Fruit fly (Drosophila melanogaster) whole organism, embryonic: Measurements from ENCODE around the gene Uba4.

Experiments used
- CG11695 ChIP-seq: fragments of 200-800 bp; sonication (Bioruptor generic); IDR thresholded peaks from 3 replicates; pipeline ENCODE4 v1.3.6; 2022; ENCODE audit warnings: missing biosample characterization, missing genetic modification characterization
- CG12071 ChIP-seq: fragments of 200-800 bp; sonication (Bioruptor generic); optimal IDR thresholded peaks from 3 replicates; lab custom pipeline; 2018; ENCODE audit warnings: missing biosample characterization, mild to moderate bottlenecking, missing genetic modification characterization
- CG12104 ChIP-seq: fragments of 200-800 bp; sonication (Bioruptor generic); optimal IDR thresholded peaks from 3 replicates; lab custom pipeline; 2016; ENCODE audit warnings: missing biosample characterization, missing genetic modification characterization
- CG12155 ChIP-seq: fragments of 200-800 bp; sonication (Bioruptor generic); optimal IDR thresholded peaks from 3 replicates; lab custom pipeline; 2016; ENCODE audit warnings: missing biosample characterization, missing genetic modification characterization
- CG12391 ChIP-seq: fragments of 200-800 bp; sonication (Bioruptor generic); optimal IDR thresholded peaks from 3 replicates; lab custom pipeline; 2018; ENCODE audit warnings: missing biosample characterization, mild to moderate bottlenecking, missing genetic modification characterization, moderate library complexity
- CG14050 ChIP-seq: fragments of 200-800 bp; sonication (Bioruptor generic); IDR thresholded peaks from 3 replicates; pipeline ENCODE4 v1.3.6; 2022; ENCODE audit warnings: missing biosample characterization, missing genetic modification characterization
- CG14965 ChIP-seq: fragments of 200-800 bp; sonication (Bioruptor generic); optimal IDR thresholded peaks from 2 replicates; lab custom pipeline; 2016; ENCODE audit warnings: missing biosample characterization, missing genetic modification characterization, borderline replicate concordance
- CG15269 ChIP-seq: fragments of 200-800 bp; sonication (Bioruptor generic); optimal IDR thresholded peaks from 2 replicates; lab custom pipeline; 2018; ENCODE audit warnings: missing biosample characterization, mild to moderate bottlenecking, missing genetic modification characterization, moderate library complexity
- CG17186 ChIP-seq: fragments of 200-800 bp; sonication (Bioruptor generic); optimal IDR thresholded peaks from 3 replicates; lab custom pipeline; 2017; ENCODE audit warnings: missing biosample characterization, missing genetic modification reagents, missing genetic modification characterization
- CG18619 ChIP-seq: fragments of 200-800 bp; sonication (Bioruptor generic); optimal IDR thresholded peaks from 3 replicates; lab custom pipeline; 2017; ENCODE audit warnings: missing biosample characterization, mild to moderate bottlenecking, missing genetic modification characterization
- CG2129 ChIP-seq: fragments of 200-800 bp; sonication (Bioruptor generic); IDR thresholded peaks from 2 replicates; pipeline ENCODE4 v1.3.6; 2022; ENCODE audit warnings: missing biosample characterization, missing genetic modification characterization; ENCODE audit not compliant: partially characterized antibody
- CG2202 ChIP-seq: fragments of 200-800 bp; sonication (Bioruptor generic); optimal IDR thresholded peaks from 2 replicates; lab custom pipeline; 2018; ENCODE audit warnings: missing biosample characterization, mild to moderate bottlenecking, missing genetic modification characterization
- CG31224 ChIP-seq: fragments of 200-800 bp; sonication (Bioruptor generic); IDR thresholded peaks from 2 replicates; pipeline ENCODE4 v1.3.6; 2022; ENCODE audit warnings: missing biosample characterization, missing genetic modification characterization
- CG3163 ChIP-seq: fragments of 200-800 bp; sonication (Bioruptor generic); optimal IDR thresholded peaks from 3 replicates; lab custom pipeline; 2016; ENCODE audit warnings: missing biosample characterization, missing genetic modification characterization
- CG3407 ChIP-seq: fragments of 200-800 bp; sonication (Bioruptor generic); optimal IDR thresholded peaks from 2 replicates; lab custom pipeline; 2018; ENCODE audit warnings: missing biosample characterization, mild to moderate bottlenecking, missing genetic modification characterization
- CG4707 ChIP-seq: fragments of 200-800 bp; sonication (Bioruptor generic); optimal IDR thresholded peaks from 2 replicates; lab custom pipeline; 2018; ENCODE audit warnings: missing biosample characterization, mild to moderate bottlenecking, missing genetic modification characterization, moderate library complexity
- CG4854 ChIP-seq: fragments of 200-800 bp; sonication (Bioruptor generic); optimal IDR thresholded peaks from 2 replicates; lab custom pipeline; 2016; ENCODE audit warnings: missing biosample characterization, missing genetic modification characterization, inconsistent platforms
- CG6254 ChIP-seq: fragments of 200-800 bp; sonication (Bioruptor generic); optimal IDR thresholded peaks from 3 replicates; lab custom pipeline; 2017; ENCODE audit warnings: mild to moderate bottlenecking, missing biosample characterization, missing genetic modification reagents, missing genetic modification characterization
- CG6813 ChIP-seq: fragments of 200-800 bp; sonication (Bioruptor generic); optimal IDR thresholded peaks from 2 replicates; lab custom pipeline; 2017; ENCODE audit warnings: missing biosample characterization, missing genetic modification characterization, mild to moderate bottlenecking, moderate library complexity, missing genetic modification reagents
- CG7928 ChIP-seq: fragments of 200-800 bp; sonication (Bioruptor generic); optimal IDR thresholded peaks from 2 replicates; lab custom pipeline; 2017; ENCODE audit warnings: missing biosample characterization, mild to moderate bottlenecking, missing genetic modification characterization
- CG9215 ChIP-seq: fragments of 200-800 bp; sonication (Bioruptor generic); IDR thresholded peaks from 2 replicates; pipeline ENCODE4 v1.3.6; 2022; ENCODE audit warnings: missing biosample characterization, missing genetic modification characterization
- D ChIP-seq, 2 experiments: fragments of 200-800 bp in 1 of 2; fragments of >200 bp in 1 of 2; sonication (Bioruptor generic) in 1 of 2; optimal IDR thresholded peaks; 2 replicates in 1 of 2; 3 replicates in 1 of 2; lab custom pipeline; 2017; ENCODE audit warnings: mild to moderate bottlenecking in 1 of 2, missing biosample characterization in 1 of 2, missing genetic modification characterization in 1 of 2, missing genetic modification reagents in 1 of 2
- D19A ChIP-seq: fragments of 200-800 bp; optimal IDR thresholded peaks from 3 replicates; lab custom pipeline; 2019; ENCODE audit warnings: missing biosample characterization, mild to moderate bottlenecking, missing genetic modification characterization, moderate library complexity
- ERR ChIP-seq: fragments of 200-800 bp; sonication (Bioruptor generic); optimal IDR thresholded peaks from 2 replicates; lab custom pipeline; 2016; ENCODE audit warnings: missing biosample characterization, missing genetic modification characterization
- Gug ChIP-seq: fragments of 200-800 bp; sonication (Bioruptor generic); IDR thresholded peaks from 4 replicates; pipeline ENCODE4 v1.3.6; 2022; ENCODE audit warnings: missing biosample characterization, missing genetic modification characterization
- Hey ChIP-seq: fragments of 200-800 bp; sonication (Bioruptor generic); optimal IDR thresholded peaks from 3 replicates; lab custom pipeline; 2018; ENCODE audit warnings: missing biosample characterization, mild to moderate bottlenecking, missing genetic modification characterization
- Lhr ChIP-seq: fragments of 200-800 bp; sonication (Bioruptor generic); optimal IDR thresholded peaks from 3 replicates; lab custom pipeline; 2017; ENCODE audit warnings: mild to moderate bottlenecking, missing biosample characterization, missing genetic modification reagents, missing genetic modification characterization
- Stat92E ChIP-seq, 3 experiments: fragments of >200 bp in 2 of 3; fragments of 200-800 bp in 1 of 3; sonication (Bioruptor generic) in 1 of 3; optimal IDR thresholded peaks; 2 replicates each; lab custom pipeline; 2017 to 2019; ENCODE audit warnings: missing biosample characterization in 3 of 3, missing genetic modification characterization in 3 of 3, mild to moderate bottlenecking in 1 of 3, moderate library complexity in 1 of 3
- ac ChIP-seq: fragments of 200-800 bp; sonication (Bioruptor generic); optimal IDR thresholded peaks from 3 replicates; lab custom pipeline; 2017; ENCODE audit warnings: missing biosample characterization, mild to moderate bottlenecking, missing genetic modification characterization
- bab2 ChIP-seq: fragments of 200-800 bp; sonication (Bioruptor generic); optimal IDR thresholded peaks from 2 replicates; lab custom pipeline; 2016; ENCODE audit warnings: missing biosample characterization, missing genetic modification characterization
- bsh ChIP-seq, 2 experiments: fragments of 200-800 bp; sonication (Bioruptor generic); optimal IDR thresholded peaks; 2 replicates each; lab custom pipeline; 2017 to 2018; ENCODE audit warnings: mild to moderate bottlenecking in 2 of 2, missing biosample characterization in 2 of 2, missing genetic modification characterization in 2 of 2, moderate library complexity in 1 of 2
- cwo ChIP-seq: fragments of 200-800 bp; sonication (Bioruptor generic); optimal IDR thresholded peaks from 3 replicates; lab custom pipeline; 2017; ENCODE audit warnings: missing biosample characterization, missing genetic modification characterization, mild to moderate bottlenecking, moderate library complexity, missing genetic modification reagents
- da ChIP-seq: fragments of 200-800 bp; sonication (Bioruptor generic); optimal IDR thresholded peaks from 2 replicates; lab custom pipeline; 2016; ENCODE audit warnings: missing biosample characterization, missing genetic modification characterization
- ems ChIP-seq: fragments of 200-800 bp; sonication (Bioruptor generic); optimal IDR thresholded peaks from 3 replicates; lab custom pipeline; 2016; ENCODE audit warnings: missing biosample characterization, missing genetic modification characterization
- eyg ChIP-seq: fragments of 200-800 bp; sonication (Bioruptor generic); optimal IDR thresholded peaks from 3 replicates; lab custom pipeline; 2016; ENCODE audit warnings: missing biosample characterization, missing genetic modification characterization
- fd3F ChIP-seq: fragments of 200-800 bp; sonication (Bioruptor generic); optimal IDR thresholded peaks from 2 replicates; lab custom pipeline; 2018; ENCODE audit warnings: missing biosample characterization, mild to moderate bottlenecking, missing genetic modification characterization, moderate library complexity
- fd96Cb ChIP-seq: fragments of 200-800 bp; sonication (Bioruptor generic); optimal IDR thresholded peaks from 2 replicates; lab custom pipeline; 2018; ENCODE audit warnings: missing biosample characterization, mild to moderate bottlenecking, missing genetic modification characterization, moderate library complexity
- fru ChIP-seq: fragments of >200 bp; optimal IDR thresholded peaks from 2 replicates; lab custom pipeline; 2017
- gsb ChIP-seq: fragments of 200-800 bp; sonication (Bioruptor generic); IDR thresholded peaks from 2 replicates; pipeline ENCODE4 v1.3.6; 2022; ENCODE audit warnings: missing biosample characterization, missing genetic modification characterization
- kni ChIP-seq: fragments of 200-800 bp; sonication (Bioruptor generic); optimal IDR thresholded peaks from 3 replicates; lab custom pipeline; 2017; ENCODE audit warnings: mild to moderate bottlenecking, missing biosample characterization, missing genetic modification reagents, missing genetic modification characterization
- nom ChIP-seq: fragments of 200-800 bp; sonication (Bioruptor generic); optimal IDR thresholded peaks from 2 replicates; lab custom pipeline; 2017; ENCODE audit warnings: missing biosample characterization, missing genetic modification characterization, mild to moderate bottlenecking, moderate library complexity, missing genetic modification reagents
- onecut ChIP-seq: fragments of 200-800 bp; sonication (Bioruptor generic); IDR thresholded peaks from 2 replicates; pipeline ENCODE4 v1.3.6; 2022; ENCODE audit warnings: missing biosample characterization, missing genetic modification characterization
- otp ChIP-seq: fragments of 200-800 bp; sonication (Bioruptor generic); IDR thresholded peaks from 3 replicates; pipeline ENCODE4, ENCODE4 v1.3.6; 2022; ENCODE audit warnings: missing biosample characterization, missing genetic modification characterization
- scrt ChIP-seq: fragments of 200-800 bp; sonication (Bioruptor generic); optimal IDR thresholded peaks from 2 replicates; lab custom pipeline; 2018; ENCODE audit warnings: missing biosample characterization, mild to moderate bottlenecking, missing genetic modification characterization, moderate library complexity
- twi ChIP-seq: fragments of 200-800 bp; optimal IDR thresholded peaks from 2 replicates; lab custom pipeline; 2019; ENCODE audit warnings: missing biosample characterization, mild to moderate bottlenecking, missing genetic modification characterization, moderate library complexity
- unpg ChIP-seq: fragments of 200-800 bp; sonication (Bioruptor generic); optimal IDR thresholded peaks from 3 replicates; lab custom pipeline; 2018; ENCODE audit warnings: missing biosample characterization, mild to moderate bottlenecking, missing genetic modification characterization, moderate library complexity
- usp ChIP-seq: fragments of >200 bp; optimal IDR thresholded peaks from 2 replicates; lab custom pipeline; 2017; ENCODE audit warnings: missing biosample characterization, missing genetic modification characterization
- wdn ChIP-seq: fragments of 200-800 bp; sonication (Bioruptor generic); IDR thresholded peaks from 2 replicates; pipeline ENCODE4 v1.3.6; 2022; ENCODE audit warnings: missing biosample characterization, missing genetic modification characterization

Uba4 gene

DNA sequence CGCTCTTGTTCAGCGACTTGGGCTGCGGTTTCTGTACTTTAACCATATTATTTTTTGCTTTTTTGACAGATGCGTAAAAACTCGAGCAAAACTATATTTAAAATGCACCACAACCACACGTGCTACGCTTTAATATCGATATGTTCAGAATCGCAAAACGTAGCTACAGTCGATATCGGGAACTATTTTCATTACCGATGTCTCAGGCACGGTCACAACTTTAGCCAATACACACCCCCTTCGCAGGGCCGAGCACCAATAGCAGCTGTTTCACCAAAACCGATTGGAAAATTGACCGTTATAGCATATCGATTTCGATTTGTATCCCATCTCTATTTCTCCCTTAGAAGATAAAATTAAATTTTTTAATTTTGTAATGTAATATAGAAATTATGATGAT, 5.5 kb upstream of the Uba4 start, which contains the start of gene CG13096 (continued):
- TF ChIP-seq CG7928 (GFP tag; lab: Kevin White, UChicago) = peak; percentile 81
- TF ChIP-seq CG17186 (GFP tag; lab: Kevin White, UChicago) = peak; percentile 72
- no peak for TF ChIP-seq usp (GFP tag; lab: Kevin White, UChicago)
- TF ChIP-seq CG9215 (GFP tag; lab: Robert Waterston, UW) = no peak
- peak; percentile 44 for TF ChIP-seq CG12391
- no peak for TF ChIP-seq unpg (GFP tag; lab: Kevin White, UChicago)
- peak in 1 of 3 experiments; percentile 44 for TF ChIP-seq Stat92E (GFP tag; optimal IDR thresholded peaks at IDR 0.05; lab: Kevin White, UChicago)
- no peak for TF ChIP-seq D19A (tag; lab: Kevin White, UChicago)
- no peak for TF ChIP-seq ac (GFP tag; lab: Kevin White, UChicago)
- TF ChIP-seq CG11695 (GFP tag; lab: Robert Waterston, UW) = no peak
- peak; percentile 21 for TF ChIP-seq CG12155 (GFP tag; lab: Kevin White, UChicago)
- TF ChIP-seq gsb (GFP tag; lab: Robert Waterston, UW) = no peak
- no peak for TF ChIP-seq fd96Cb (tag; lab: Kevin White, UChicago)
- no peak for TF ChIP-seq nom (GFP tag; lab: Kevin White, UChicago)
- TF ChIP-seq CG18619 (GFP tag; lab: Kevin White, UChicago) = no peak
- no peak for TF ChIP-seq CG14050 (GFP tag; lab: Robert Waterston, UW)
- TF ChIP-seq CG6813 (GFP tag; lab: Kevin White, UChicago) = no peak
- TF ChIP-seq CG2129 (GFP tag; lab: Robert Waterston, UW) = peak; percentile 95

DNA sequence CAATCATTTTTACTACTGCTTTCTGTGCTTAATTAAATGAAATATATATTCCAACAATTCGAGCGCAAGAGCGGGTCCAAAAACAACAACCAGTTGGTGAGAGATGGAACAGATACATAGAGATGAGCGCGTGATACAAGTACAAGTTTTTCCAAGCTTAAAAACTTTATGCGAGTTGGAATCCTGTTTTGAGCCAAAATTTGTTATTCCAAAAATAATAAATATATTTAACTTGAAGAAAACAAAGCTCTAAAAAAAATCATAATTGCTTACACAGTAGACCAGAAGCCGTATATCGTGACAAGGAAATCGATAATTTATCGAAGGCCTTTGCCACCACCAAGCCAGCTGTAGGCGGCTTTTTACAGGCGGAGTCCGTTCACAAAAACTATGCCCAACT, 2.5 kb upstream of the Uba4 start, which contains the start of the genes CG13097 and PIG-U:
CG13097 (minus strand) TSS at position 121 of the 400 bp plus-strand sequence.
PIG-U (plus strand) TSS at position 349 of the 400 bp plus-strand sequence.
- TF ChIP-seq da (peak; percentile 39), Lhr (peak; percentile 62), bab2 (GFP tag; lab: Kevin White, UChicago) (peak; percentile 84), cwo (GFP tag; lab: Kevin White, UChicago) (peak; percentile 70), twi (tag; lab: Kevin White, UChicago) (peak; percentile 58), ERR (peak; percentile 61), otp (GFP tag; lab: Robert Waterston, UW) (0 out of 3 replicates have a peak, but pooled peaks have one; percentile 57), CG12071 (GFP tag; lab: Kevin White, UChicago) (no peak), kni (no peak), wdn (peak; percentile 78; the same call in 1 of the 2 replicates), CG17186 (GFP tag; lab: Kevin White, UChicago) (peak; percentile 26), Gug (peak; percentile 85), CG4707 (GFP tag; lab: Kevin White, UChicago) (no peak), scrt (GFP tag; lab: Kevin White, UChicago) (peak; percentile 66), ems (GFP tag; lab: Kevin White, UChicago) (peak; percentile 88), CG31224 (peak; percentile 53; the same call in 1 of the 2 replicates), CG2202 (peak; percentile 55), CG4854 (GFP tag; lab: Kevin White, UChicago) (peak; percentile 81), CG14965 (no peak), CG15269 (tag; lab: Kevin White, UChicago) (no peak), D (optimal IDR thresholded peaks at IDR 0.05; lab: Kevin White, UChicago) (no peak), D (GFP tag; optimal IDR thresholded peaks at IDR 0.05; lab: Kevin White, UChicago) (no peak), fru (lab: Kevin White, UChicago) (no peak), CG3163 (GFP tag; lab: Kevin White, UChicago) (peak; percentile 36), CG12104 (GFP tag; lab: Kevin White, UChicago) (peak; percentile 57), fd3F (peak; percentile 46), onecut (GFP tag; lab: Robert Waterston, UW) (peak; percentile 51), CG3407 (peak; percentile 53), CG6254 (no peak), eyg (GFP tag; lab: Kevin White, UChicago) (no peak), Hey (tag; lab: Kevin White, UChicago) (no peak), bsh (GFP tag; optimal IDR thresholded peaks at IDR 0.05; lab: Kevin White, UChicago) (peak in 1 of 2 experiments; percentile 79), Stat92E (GFP tag; optimal IDR thresholded peaks at IDR 0.05; lab: Kevin White, UChicago) (peak in 1 of 3 experiments; percentile 23)
